Worm (Caenorhabditis elegans): Measurements from ENCODE around the gene F36F12.7.

DNA sequence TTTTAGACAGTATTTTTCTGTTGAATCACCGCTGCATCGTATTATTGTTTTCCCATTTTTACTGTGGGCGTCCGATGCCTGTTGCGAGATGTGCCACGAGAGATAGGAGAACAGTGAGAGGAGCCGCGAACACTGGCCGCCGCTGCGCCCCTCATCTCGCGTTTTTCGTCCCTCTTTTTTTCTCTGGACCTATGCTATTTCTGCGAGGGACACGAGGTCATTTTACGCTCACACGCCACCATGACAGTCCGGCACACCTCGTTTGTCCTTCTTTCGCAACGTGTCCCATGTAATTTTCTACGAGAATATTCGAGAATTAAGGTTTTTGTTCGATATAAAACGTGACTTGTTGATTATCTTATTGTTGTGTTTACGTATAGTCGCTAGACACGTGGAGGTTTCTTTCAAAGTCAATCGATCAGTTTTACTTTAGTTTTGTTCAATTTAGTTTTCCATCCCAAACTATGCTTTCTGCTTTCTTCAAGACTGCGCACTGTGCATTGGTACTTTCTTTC is 31.1 kb upstream of the F36F12.7 start, which contains the start of gene lbp-9:
- no peak for TF ChIP-seq hmbx-1 (tag; optimal IDR thresholded peaks at IDR 0.05)
- TF ChIP-seq ceh-36 (tag; optimal IDR thresholded peaks at IDR 0.05): no peak
- TF ChIP-seq B0310.2 (tag; optimal IDR thresholded peaks at IDR 0.05): no peak
- TF ChIP-seq scrt-1 (GFP tag; IDR thresholded peaks at IDR 0.05): no peak
- TF ChIP-seq ama-1 (optimal IDR thresholded peaks at IDR 0.05): no peak

Measured in whole organism, early embryonic.